Worm (Caenorhabditis elegans): ENCODE results near the gene tceb-3.
"Not testable (repeated sequence)": the region's sequence is repeated elsewhere in the genome, so short reads cannot be mapped to it uniquely, and the experiment has no call there.

tceb-3 gene

ce11 chrII:10948236-10949025, 1.2 kb upstream of the tceb-3 start:
- peak; percentile 19 for TF ChIP-seq pax-1 (tag; optimal IDR thresholded peaks at IDR 0.05)
- TF ChIP-seq hlh-13 (GFP tag; optimal IDR thresholded peaks at IDR 0.05), result no peak

- peak; percentile 2 for TF ChIP-seq unc-42 (tag; optimal IDR thresholded peaks at IDR 0.05)
- TF ChIP-seq K09A11.1 (tag; optimal IDR thresholded peaks at IDR 0.05; ENCODE audit: insufficient read depth), result no peak
- TF ChIP-seq unc-55 (GFP tag; optimal IDR thresholded peaks at IDR 0.05), result peak; percentile 78
- no peak for TF ChIP-seq ceh-45 (GFP tag; IDR thresholded peaks at IDR 0.05)
- peak; percentile 35 for TF ChIP-seq ceh-48 (tag; optimal IDR thresholded peaks at IDR 0.05)
- no peak for TF ChIP-seq rnt-1 (tag; optimal IDR thresholded peaks at IDR 0.05)
- no peak for TF ChIP-seq Y22D7AL.16 (tag; optimal IDR thresholded peaks at IDR 0.05)
- no peak for TF ChIP-seq lim-6 (tag; optimal IDR thresholded peaks at IDR 0.05)
- no peak for TF ChIP-seq ets-4 (tag; optimal IDR thresholded peaks at IDR 0.05)
- TF ChIP-seq tbx-2 (tag; optimal IDR thresholded peaks at IDR 0.05), result peak; percentile 2
These were observed 369 bp downstream of the tceb-3 start for ce11 chrII:10946848-10947247.

DNA sequence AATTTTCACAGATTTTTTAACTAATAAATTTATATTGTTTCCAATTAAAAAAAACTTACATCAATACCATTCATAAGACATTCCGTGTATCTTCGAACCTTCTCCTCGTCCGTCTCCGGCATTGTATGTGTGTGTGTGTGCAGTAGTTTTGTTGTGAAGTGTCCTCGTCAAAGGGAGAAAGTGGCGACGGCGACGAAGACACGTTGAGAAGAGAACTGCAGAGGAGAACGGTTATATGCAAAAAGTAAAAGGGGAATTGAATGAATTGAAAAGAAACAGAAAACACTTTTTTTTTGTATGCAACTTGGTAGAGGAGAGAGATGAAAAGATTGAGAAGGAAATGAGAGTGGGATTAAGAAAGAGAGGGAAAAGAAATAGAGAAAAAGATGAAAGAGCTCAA, 1.8 kb downstream of the tceb-3 start:
- no peak for TF ChIP-seq ahr-1 (tag; optimal IDR thresholded peaks at IDR 0.05)
- TF ChIP-seq ref-2 (tag; optimal IDR thresholded peaks at IDR 0.05), result peak; percentile 6
- no peak for TF ChIP-seq lim-6 (tag; optimal IDR thresholded peaks at IDR 0.05)

- not testable (repeated sequence) for TF ChIP-seq ceh-19 (GFP tag; optimal IDR thresholded peaks at IDR 0.05); pha-2 (tag; optimal IDR thresholded peaks at IDR 0.05); ahr-1 (tag; optimal IDR thresholded peaks at IDR 0.05)
These were observed 5.3 kb downstream of the tceb-3 start, which contains the start of gene R03D7.15 for ce11 chrII:10941918-10942317. Gene R03D7.15 (plus strand): TSS chrII:10942216.

ce11 chrII:10935336-10935735, 11.9 kb downstream of the tceb-3 start:
- TF ChIP-seq rnt-1 (tag; optimal IDR thresholded peaks at IDR 0.05) (no peak), hlh-6 (tag; optimal IDR thresholded peaks at IDR 0.05) (no peak)

- no peak for TF ChIP-seq fkh-6 (tag; optimal IDR thresholded peaks at IDR 0.05)
- no peak for TF ChIP-seq T23F11.4 (GFP tag; optimal IDR thresholded peaks at IDR 0.05)
- no peak for TF ChIP-seq pha-2 (tag; optimal IDR thresholded peaks at IDR 0.05)
- no peak for TF ChIP-seq ceh-34 (tag; optimal IDR thresholded peaks at IDR 0.05)
- no peak for TF ChIP-seq odd-2 (tag; optimal IDR thresholded peaks at IDR 0.05)
These were observed 12.4 kb downstream of the tceb-3 start, which contains the start of gene R03D7.2 for ce11 chrII:10934786-10935185. Gene R03D7.2 (minus strand): TSS chrII:10935184.

DNA sequence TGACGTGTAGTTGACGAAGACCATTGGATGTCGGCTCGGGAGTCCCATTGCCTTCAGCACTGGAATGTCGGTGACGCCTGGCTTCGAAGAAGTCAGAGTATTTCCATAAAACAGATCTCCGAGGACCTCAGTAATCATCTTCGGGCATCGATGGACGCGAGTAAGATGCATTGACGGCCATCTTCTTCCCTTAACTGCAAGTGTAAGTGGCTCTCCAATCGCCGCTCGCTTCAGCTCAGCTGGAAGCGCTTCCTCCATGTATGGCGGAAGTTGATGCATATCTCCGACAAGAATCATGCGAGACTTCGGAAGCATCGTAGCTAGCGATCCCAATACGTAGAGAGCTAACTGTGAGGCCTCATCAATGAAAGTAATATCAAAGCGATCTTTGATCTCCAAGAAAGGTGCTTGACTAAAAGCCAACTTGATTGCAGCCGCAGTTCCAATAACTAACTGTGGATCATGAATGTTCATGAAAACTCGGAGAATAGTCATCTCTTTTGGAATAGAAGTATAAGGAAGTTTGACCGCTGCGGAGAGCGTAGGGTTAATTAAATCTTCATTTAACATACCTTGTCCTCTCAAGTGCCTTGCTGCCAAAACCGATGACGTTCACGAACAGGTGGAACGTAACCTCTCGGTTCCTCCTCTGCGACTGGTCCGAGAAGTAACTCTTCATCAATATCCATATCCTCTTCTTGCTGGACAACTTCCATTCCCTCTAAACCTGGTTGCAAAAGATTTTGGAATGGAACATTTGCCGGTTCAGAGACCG, 13.1 kb downstream of the tceb-3 start:
- no peak for TF ChIP-seq unc-86 (tag; optimal IDR thresholded peaks at IDR 0.05)
- TF ChIP-seq Y22D7AL.16 (tag; optimal IDR thresholded peaks at IDR 0.05), result no peak
- no peak for TF ChIP-seq ceh-9 (tag; optimal IDR thresholded peaks at IDR 0.05)
- no peak for TF ChIP-seq C38D4.7 (GFP tag; optimal IDR thresholded peaks at IDR 0.05)
- TF ChIP-seq odd-2 (tag; optimal IDR thresholded peaks at IDR 0.05), result no peak
- no peak for TF ChIP-seq tbx-2 (tag; optimal IDR thresholded peaks at IDR 0.05)
- no peak for TF ChIP-seq ceh-30 (tag; optimal IDR thresholded peaks at IDR 0.05)
- TF ChIP-seq hlh-30 (tag; optimal IDR thresholded peaks at IDR 0.05; ENCODE audit: insufficient read depth), result no peak
- no peak for TF ChIP-seq pha-2 (tag; optimal IDR thresholded peaks at IDR 0.05)
- TF ChIP-seq hlh-6 (tag; optimal IDR thresholded peaks at IDR 0.05), result no peak
